Fruit fly (Drosophila melanogaster) whole organism, embryonic: ENCODE measurements around the gene mts.

Experiments used
- Abd-B ChIP-seq: fragments of 200-800 bp; sonication (Bioruptor generic); optimal IDR thresholded peaks from 2 replicates; lab custom pipeline; 2018; ENCODE audit warnings: missing biosample characterization, mild to moderate bottlenecking, missing genetic modification characterization, moderate library complexity
- Ada2b ChIP-seq: fragments of 200-800 bp; sonication (Bioruptor generic); IDR thresholded peaks from 2 replicates; pipeline ENCODE4 v1.3.6; 2022; ENCODE audit warnings: missing biosample characterization, missing genetic modification characterization
- Bgb ChIP-seq: fragments of 200-800 bp; sonication (Bioruptor generic); IDR thresholded peaks from 2 replicates; pipeline ENCODE4 v1.3.6; 2022; ENCODE audit warnings: missing biosample characterization, missing genetic modification characterization; ENCODE audit not compliant: partially characterized antibody
- CG10267 ChIP-seq: fragments of 200-800 bp; sonication (Bioruptor generic); optimal IDR thresholded peaks from 2 replicates; lab custom pipeline; 2018; ENCODE audit warnings: missing biosample characterization, mild to moderate bottlenecking, missing genetic modification characterization, moderate library complexity
- CG13287 ChIP-seq: fragments of 200-800 bp; sonication (Bioruptor generic); IDR thresholded peaks from 2 replicates; pipeline ENCODE4 v1.3.6; 2022; ENCODE audit warnings: missing biosample characterization, missing genetic modification characterization; ENCODE audit not compliant: partially characterized antibody
- CG14014 ChIP-seq: fragments of 200-800 bp; sonication (Bioruptor generic); IDR thresholded peaks from 2 replicates; pipeline ENCODE4 v1.3.6; 2022; ENCODE audit warnings: missing biosample characterization, missing genetic modification characterization
- CG14860 ChIP-seq: fragments of 200-800 bp; sonication (Bioruptor generic); IDR thresholded peaks from 3 replicates; pipeline ENCODE4 v1.3.6; 2022; ENCODE audit warnings: missing biosample characterization, missing genetic modification characterization; ENCODE audit not compliant: partially characterized antibody
- CG17186 ChIP-seq: fragments of 200-800 bp; sonication (Bioruptor generic); optimal IDR thresholded peaks from 3 replicates; lab custom pipeline; 2017; ENCODE audit warnings: missing biosample characterization, missing genetic modification reagents, missing genetic modification characterization
- CG2712 ChIP-seq: fragments of 200-800 bp; optimal IDR thresholded peaks from 3 replicates; lab custom pipeline; 2019; ENCODE audit warnings: missing biosample characterization, mild to moderate bottlenecking, missing genetic modification characterization, moderate library complexity
- CG31441 ChIP-seq: fragments of 200-800 bp; sonication (Bioruptor generic); IDR thresholded peaks from 2 replicates; pipeline ENCODE4 v1.3.6; 2022; ENCODE audit warnings: missing biosample characterization, missing genetic modification characterization
- CG33557 ChIP-seq: fragments of 200-800 bp; sonication (Bioruptor generic); optimal IDR thresholded peaks from 2 replicates; lab custom pipeline; 2019; ENCODE audit warnings: missing biosample characterization, mild to moderate bottlenecking, missing genetic modification characterization, moderate library complexity
- CG34422 ChIP-seq: fragments of 200-800 bp; sonication (Bioruptor generic); IDR thresholded peaks from 3 replicates; pipeline ENCODE4 v1.3.6; 2022; ENCODE audit warnings: missing biosample characterization, missing genetic modification characterization
- CG3726 ChIP-seq: fragments of 200-800 bp; sonication (Bioruptor generic); IDR thresholded peaks from 3 replicates; pipeline ENCODE4, ENCODE4 v1.3.6; 2022; ENCODE audit warnings: missing biosample characterization, missing genetic modification characterization
- CG4282 ChIP-seq: fragments of 200-800 bp; sonication (Bioruptor generic); optimal IDR thresholded peaks from 2 replicates; lab custom pipeline; 2016; ENCODE audit warnings: missing biosample characterization, missing genetic modification characterization
- CG4707 ChIP-seq: fragments of 200-800 bp; sonication (Bioruptor generic); optimal IDR thresholded peaks from 2 replicates; lab custom pipeline; 2018; ENCODE audit warnings: missing biosample characterization, mild to moderate bottlenecking, missing genetic modification characterization, moderate library complexity
- CG6254 ChIP-seq: fragments of 200-800 bp; sonication (Bioruptor generic); optimal IDR thresholded peaks from 3 replicates; lab custom pipeline; 2017; ENCODE audit warnings: mild to moderate bottlenecking, missing biosample characterization, missing genetic modification reagents, missing genetic modification characterization
- CrebB ChIP-seq: fragments of 200-800 bp; sonication (Bioruptor generic); optimal IDR thresholded peaks from 3 replicates; lab custom pipeline; 2018; ENCODE audit warnings: missing biosample characterization, mild to moderate bottlenecking, missing genetic modification characterization
- Deaf1 ChIP-seq: fragments of 200-800 bp; optimal IDR thresholded peaks from 3 replicates; lab custom pipeline; 2019; ENCODE audit warnings: missing biosample characterization, mild to moderate bottlenecking, missing genetic modification characterization, moderate library complexity
- Dek ChIP-seq: fragments of 200-800 bp; sonication (Bioruptor generic); optimal IDR thresholded peaks from 3 replicates; lab custom pipeline; 2019; ENCODE audit warnings: missing biosample characterization, mild to moderate bottlenecking, missing genetic modification characterization, moderate library complexity
- Dip3 ChIP-seq: fragments of 200-800 bp; sonication (Bioruptor generic); optimal IDR thresholded peaks from 3 replicates; lab custom pipeline; 2016; ENCODE audit warnings: missing biosample characterization, missing genetic modification characterization
- Doc3 ChIP-seq: fragments of 200-800 bp; sonication (Bioruptor generic); IDR thresholded peaks from 3 replicates; pipeline ENCODE4 v1.3.6; 2022; ENCODE audit warnings: missing biosample characterization, missing genetic modification characterization; ENCODE audit not compliant: partially characterized antibody
- Dref ChIP-seq: fragments of 200-800 bp; sonication (Bioruptor generic); IDR thresholded peaks from 2 replicates; pipeline ENCODE4 v1.3.6; 2022; ENCODE audit warnings: missing biosample characterization, missing genetic modification characterization
- HLHmδ ChIP-seq: fragments of 200-800 bp; sonication (Bioruptor generic); optimal IDR thresholded peaks from 2 replicates; lab custom pipeline; 2018; ENCODE audit warnings: missing biosample characterization, mild to moderate bottlenecking, missing genetic modification characterization, moderate library complexity
- Hr51 ChIP-seq, 2 experiments: fragments of 200-800 bp; sonication (Bioruptor generic); optimal IDR thresholded peaks; 2 replicates in 1 of 2; 3 replicates in 1 of 2; lab custom pipeline; 2016 to 2018; ENCODE audit warnings: missing biosample characterization in 2 of 2, missing genetic modification characterization in 2 of 2, mild to moderate bottlenecking in 1 of 2, moderate library complexity in 1 of 2
- Hr78 ChIP-seq, 2 experiments: fragments of 200-800 bp in 1 of 2; fragments of >200 bp in 1 of 2; sonication (Bioruptor generic) in 1 of 2; optimal IDR thresholded peaks; 2 replicates each; lab custom pipeline; 2017 to 2019; ENCODE audit warnings: missing biosample characterization in 2 of 2, missing genetic modification characterization in 2 of 2, mild to moderate bottlenecking in 1 of 2, moderate library complexity in 1 of 2
- MBD-R2 ChIP-seq: fragments of 200-800 bp; sonication (Bioruptor generic); IDR thresholded peaks from 2 replicates; pipeline ENCODE4 v1.3.6; 2022; ENCODE audit warnings: missing biosample characterization, missing genetic modification characterization
- MESR4 ChIP-seq: fragments of 200-800 bp; sonication (Bioruptor generic); optimal IDR thresholded peaks from 2 replicates; lab custom pipeline; 2018; ENCODE audit warnings: missing biosample characterization, mild to moderate bottlenecking, missing genetic modification characterization, moderate library complexity
- NFAT ChIP-seq: fragments of 200-800 bp; sonication (Bioruptor generic); IDR thresholded peaks from 2 replicates; pipeline ENCODE4 v1.3.6; 2022; ENCODE audit warnings: missing biosample characterization, missing genetic modification characterization
- PHDP ChIP-seq: fragments of 200-800 bp; sonication (Bioruptor generic); optimal IDR thresholded peaks from 3 replicates; lab custom pipeline; 2018; ENCODE audit warnings: missing biosample characterization, mild to moderate bottlenecking, missing genetic modification characterization, moderate library complexity
- Taf1 ChIP-seq: fragments of 200-800 bp; sonication (Bioruptor generic); IDR thresholded peaks from 2 replicates; pipeline ENCODE4 v1.3.6; 2022; ENCODE audit warnings: missing biosample characterization, missing genetic modification characterization
- Tbp ChIP-seq: fragments of >200 bp; optimal IDR thresholded peaks from 2 replicates; lab custom pipeline; 2018; ENCODE audit warnings: missing biosample characterization, missing genetic modification characterization
- YL-1 ChIP-seq: fragments of 200-800 bp; sonication (Bioruptor generic); optimal IDR thresholded peaks from 3 replicates; lab custom pipeline; 2017; ENCODE audit warnings: missing biosample characterization, mild to moderate bottlenecking, missing genetic modification characterization
- amos ChIP-seq: fragments of 200-800 bp; sonication (Bioruptor generic); IDR thresholded peaks from 2 replicates; pipeline ENCODE4 v1.3.6; 2022; ENCODE audit warnings: missing biosample characterization, missing genetic modification characterization; ENCODE audit not compliant: partially characterized antibody
- ase ChIP-seq: fragments of 200-800 bp; sonication (Bioruptor generic); IDR thresholded peaks from 3 replicates; pipeline ENCODE4 v1.3.6; 2022; ENCODE audit warnings: missing biosample characterization, missing genetic modification characterization
- chn ChIP-seq: fragments of 200-800 bp; sonication (Bioruptor generic); optimal IDR thresholded peaks from 2 replicates; lab custom pipeline; 2016; ENCODE audit warnings: missing biosample characterization, missing genetic modification characterization
- da ChIP-seq: fragments of 200-800 bp; sonication (Bioruptor generic); optimal IDR thresholded peaks from 2 replicates; lab custom pipeline; 2016; ENCODE audit warnings: missing biosample characterization, missing genetic modification characterization
- emc ChIP-seq: fragments of 200-800 bp; sonication (Bioruptor generic); optimal IDR thresholded peaks from 2 replicates; lab custom pipeline; 2016; ENCODE audit warnings: missing biosample characterization, missing genetic modification characterization
- en ChIP-seq: fragments of 200-800 bp; sonication (Bioruptor generic); optimal IDR thresholded peaks from 2 replicates; lab custom pipeline; 2016; ENCODE audit warnings: missing biosample characterization, missing genetic modification characterization
- fru ChIP-seq: fragments of >200 bp; optimal IDR thresholded peaks from 2 replicates; lab custom pipeline; 2017
- ftz-f1 ChIP-seq: fragments of 200-800 bp; sonication (Bioruptor generic); optimal IDR thresholded peaks from 2 replicates; lab custom pipeline; 2016; ENCODE audit warnings: missing biosample characterization, missing genetic modification characterization
- grn ChIP-seq: fragments of 200-800 bp; sonication (Bioruptor generic); optimal IDR thresholded peaks from 3 replicates; lab custom pipeline; 2017; ENCODE audit warnings: missing biosample characterization, missing genetic modification characterization
- hbn ChIP-seq: fragments of 200-800 bp; sonication (Bioruptor generic); IDR thresholded peaks from 2 replicates; pipeline ENCODE4 v1.3.6; 2022; ENCODE audit warnings: missing biosample characterization, missing genetic modification characterization; ENCODE audit not compliant: partially characterized antibody
- inv ChIP-seq: fragments of 200-800 bp; sonication (Bioruptor generic); IDR thresholded peaks from 2 replicates; pipeline ENCODE4 v1.3.6; 2022; ENCODE audit warnings: missing biosample characterization, missing genetic modification characterization; ENCODE audit not compliant: partially characterized antibody
- knrl ChIP-seq: fragments of 200-800 bp; sonication (Bioruptor generic); IDR thresholded peaks from 3 replicates; pipeline ENCODE4 v1.3.6; 2022; ENCODE audit warnings: missing biosample characterization, missing genetic modification characterization; ENCODE audit not compliant: partially characterized antibody
- repo ChIP-seq: fragments of 200-800 bp; sonication (Bioruptor generic); optimal IDR thresholded peaks from 2 replicates; lab custom pipeline; 2016; ENCODE audit warnings: missing biosample characterization, missing genetic modification characterization
- row ChIP-seq: fragments of 200-800 bp; sonication (Bioruptor generic); IDR thresholded peaks from 3 replicates; pipeline ENCODE4 v1.3.6; 2022; ENCODE audit warnings: missing biosample characterization, missing genetic modification characterization
- ssp ChIP-seq: fragments of 200-800 bp; sonication (Bioruptor generic); IDR thresholded peaks from 2 replicates; pipeline ENCODE4 v1.3.6; 2022; ENCODE audit warnings: missing biosample characterization, missing genetic modification characterization
- sug ChIP-seq: fragments of 200-800 bp; optimal IDR thresholded peaks from 2 replicates; lab custom pipeline; 2019; ENCODE audit warnings: missing biosample characterization, mild to moderate bottlenecking, missing genetic modification characterization, moderate library complexity
- toy ChIP-seq: fragments of 200-800 bp; sonication (Bioruptor generic); IDR thresholded peaks from 2 replicates; pipeline ENCODE4 v1.3.6; 2022; ENCODE audit warnings: missing biosample characterization, missing genetic modification characterization
- usp ChIP-seq: fragments of >200 bp; optimal IDR thresholded peaks from 2 replicates; lab custom pipeline; 2017; ENCODE audit warnings: missing biosample characterization, missing genetic modification characterization

mts gene

dm6 chr2L:7810519-7810918 is 16.9 kb upstream of the mts start, which contains the start of gene Cdc14 (continued):
- no peak for TF ChIP-seq da (GFP tag; lab: Kevin White, UChicago)
- TF ChIP-seq YL-1 (GFP tag; lab: Kevin White, UChicago), result no peak
- no peak for TF ChIP-seq fru (lab: Kevin White, UChicago)
- peak; percentile 47; the same call in 1 of the 3 replicates for TF ChIP-seq CG34422 (GFP tag; lab: Robert Waterston, UW)
- no peak for TF ChIP-seq Dek (tag; lab: Kevin White, UChicago)
- TF ChIP-seq CG17186 (GFP tag; lab: Kevin White, UChicago), result peak; percentile 18
- no peak for TF ChIP-seq Hr78 (GFP tag; optimal IDR thresholded peaks at IDR 0.05; lab: Kevin White, UChicago)
- peak; percentile 55; the same call in 1 of the 2 replicates for TF ChIP-seq Bgb (GFP tag; lab: Robert Waterston, UW)
- TF ChIP-seq CG2712 (tag; lab: Kevin White, UChicago), result no peak
- TF ChIP-seq hbn (GFP tag; lab: Robert Waterston, UW), result peak; percentile 66
- TF ChIP-seq CG10267 (tag; lab: Kevin White, UChicago), result no peak
- no peak for TF ChIP-seq CG6254 (GFP tag; lab: Kevin White, UChicago)
- TF ChIP-seq amos, result peak; percentile 74; the same call in 1 of the 2 replicates
- TF ChIP-seq usp, result no peak
- TF ChIP-seq Dip3 (GFP tag; lab: Kevin White, UChicago), result no peak
- no peak for TF ChIP-seq sug (tag; lab: Kevin White, UChicago)
- peak; percentile 24; the same call in 1 of the 2 replicates for TF ChIP-seq NFAT (GFP tag; lab: Robert Waterston, UW)
- peak; percentile 17; the same call in 1 of the 2 replicates for TF ChIP-seq inv (GFP tag; lab: Robert Waterston, UW)
- peak; percentile 29; the same call in 1 of the 2 replicates for TF ChIP-seq CG31441 (GFP tag; lab: Robert Waterston, UW)
- peak; percentile 38; the same call in 1 of the 3 replicates for TF ChIP-seq CG14860 (GFP tag; lab: Robert Waterston, UW)
- TF ChIP-seq knrl, result peak; percentile 55; the same call in 2 of the 3 replicates
- TF ChIP-seq MBD-R2, result peak; percentile 7; the same call in 1 of the 2 replicates
- TF ChIP-seq row (GFP tag; lab: Robert Waterston, UW), result 0 out of 3 replicates have a peak, but pooled peaks have one; percentile 30
- no peak for TF ChIP-seq CG4707 (GFP tag; lab: Kevin White, UChicago)
- TF ChIP-seq CG3726 (GFP tag; lab: Robert Waterston, UW), result no peak
- TF ChIP-seq Ada2b (GFP tag; lab: Robert Waterston, UW), result no peak
- TF ChIP-seq Abd-B, result no peak
- TF ChIP-seq MESR4 (GFP tag; lab: Kevin White, UChicago), result peak; percentile 49
- TF ChIP-seq PHDP (tag; lab: Kevin White, UChicago), result peak; percentile 21
- no peak for TF ChIP-seq ssp
- no peak for TF ChIP-seq en (GFP tag; lab: Kevin White, UChicago)
- peak; percentile 19 for TF ChIP-seq Deaf1 (tag; lab: Kevin White, UChicago)
- no peak for TF ChIP-seq ase (GFP tag; lab: Robert Waterston, UW)
- TF ChIP-seq Dref (GFP tag; lab: Robert Waterston, UW), result peak; percentile 72
- TF ChIP-seq grn, result no peak
- no peak for TF ChIP-seq ftz-f1
- TF ChIP-seq toy (GFP tag; lab: Robert Waterston, UW), result no peak
- TF ChIP-seq Doc3 (GFP tag; lab: Robert Waterston, UW), result peak; percentile 31; the same call in 1 of the 3 replicates
- no peak for TF ChIP-seq Hr51 (GFP tag; optimal IDR thresholded peaks at IDR 0.05; lab: Kevin White, UChicago)
- peak; percentile 67 for TF ChIP-seq CG13287
- TF ChIP-seq CrebB (tag; lab: Kevin White, UChicago), result peak; percentile 23
- no peak for TF ChIP-seq CG4282
- no peak for TF ChIP-seq chn (GFP tag; lab: Kevin White, UChicago)
- TF ChIP-seq Taf1, result no peak
- no peak for TF ChIP-seq emc
- TF ChIP-seq CG14014 (GFP tag; lab: Robert Waterston, UW), result no peak
- no peak for TF ChIP-seq repo (GFP tag; lab: Kevin White, UChicago)
- no peak for TF ChIP-seq CG33557 (GFP tag; lab: Kevin White, UChicago)
- TF ChIP-seq Tbp (GFP tag; lab: Kevin White, UChicago), result no peak
- TF ChIP-seq HLHmδ, result peak; percentile 14
